Worm (Caenorhabditis elegans) whole organism, early embryonic: Measurements from ENCODE around the gene ife-4.

ENCODE experiments used
- ama-1 ChIP-seq: fragments of 150-350 bp; optimal IDR thresholded peaks from 2 replicates; lab custom pipeline; 2014
- ceh-13 ChIP-seq: fragments of 200-800 bp; sonication (Bioruptor generic); optimal IDR thresholded peaks from 2 replicates; lab custom pipeline; 2018; ENCODE audit warnings: mild to moderate bottlenecking, missing genetic modification characterization, missing compliant biosample characterization
- ets-7 ChIP-seq: sonication (generic microtip); optimal IDR thresholded peaks from 2 replicates; lab custom pipeline; 2016; ENCODE audit warnings: missing genotype, missing genetic modification characterization, missing compliant biosample characterization
- flt-1 ChIP-seq: fragments of 200-800 bp; sonication (Bioruptor generic); IDR thresholded peaks from 2 replicates; pipeline ENCODE4 v1.3.6; 2022; ENCODE audit warnings: missing genetic modification characterization, missing compliant biosample characterization
- hmbx-1 ChIP-seq: sonication (generic microtip); optimal IDR thresholded peaks from 2 replicates; lab custom pipeline; 2016; ENCODE audit warnings: mild to moderate bottlenecking, missing genetic modification characterization, missing compliant biosample characterization
- hnd-1 ChIP-seq: sonication (generic microtip); optimal IDR thresholded peaks from 2 replicates; lab custom pipeline; 2016; ENCODE audit warnings: missing genetic modification characterization, missing compliant biosample characterization
- sea-1 ChIP-seq: fragments of 200-800 bp; sonication (Bioruptor generic); conservative IDR thresholded peaks from 2 replicates; pipeline ENCODE4 v1.3.6; 2022; ENCODE audit warnings: missing genetic modification characterization, missing compliant biosample characterization
- tbx-11 ChIP-seq: fragments of 200-800 bp; sonication (Bioruptor generic); IDR thresholded peaks from 2 replicates; pipeline ENCODE4 v1.3.6; 2022; ENCODE audit warnings: missing genetic modification characterization, missing compliant biosample characterization
- tra-4 ChIP-seq: sonication (generic microtip); optimal IDR thresholded peaks from 2 replicates; lab custom pipeline; 2017; ENCODE audit warnings: missing genetic modification characterization, missing compliant biosample characterization

DNA sequence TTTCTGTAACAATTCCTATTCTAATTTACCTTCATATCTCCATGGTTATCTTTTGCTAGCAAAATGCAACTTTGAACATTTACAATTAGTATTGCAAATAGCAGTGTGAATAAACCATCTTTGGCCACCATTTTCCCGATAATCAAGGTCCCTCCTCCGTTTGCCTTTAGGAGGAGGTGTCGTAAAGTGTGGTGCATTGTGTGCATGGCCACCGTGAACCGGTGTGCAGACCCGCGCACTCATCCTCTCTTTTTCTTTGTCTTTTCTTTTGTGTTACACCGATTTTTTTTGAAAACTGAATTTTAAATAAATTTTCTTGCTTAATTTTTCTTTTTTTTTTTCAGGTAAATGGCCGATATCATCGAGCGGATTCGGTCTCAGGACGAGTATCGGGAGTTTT, 7.2 kb upstream of the ife-4 start, which contains the start of the genes pigx-1 and rme-6:
- TF ChIP-seq sea-1: no peak
- TF ChIP-seq hnd-1: no peak
- TF ChIP-seq ceh-13 (GFP tag; lab: Kevin White, UChicago): no peak
- TF ChIP-seq ama-1 (lab: Kevin White, UChicago): no peak
- no peak for TF ChIP-seq tbx-11 (GFP tag; lab: Robert Waterston, UW)
- no peak for TF ChIP-seq flt-1 (GFP tag; lab: Robert Waterston, UW)
- no peak for TF ChIP-seq ets-7 (tag; lab: Kevin White, UChicago)
- no peak for TF ChIP-seq tra-4 (tag; lab: Kevin White, UChicago)
- no peak for TF ChIP-seq hmbx-1 (tag; lab: Kevin White, UChicago)
